Fruit fly (Drosophila melanogaster) whole organism: ENCODE measurements around the gene CG8003.

Experiments
- Dll ChIP-seq: fragments of >200 bp; optimal IDR thresholded peaks from 2 replicates; lab custom pipeline; 2017
- EcR ChIP-seq, 2 experiments: fragments of >200 bp; optimal IDR thresholded peaks; 2 replicates each; lab custom pipeline; 2017; ENCODE audit warnings: missing biosample characterization in 2 of 2, missing genetic modification characterization in 2 of 2, missing genetic modification reagents in 2 of 2
- pan ChIP-seq: fragments of >200 bp; optimal IDR thresholded peaks from 2 replicates; lab custom pipeline; 2017
- psq ChIP-seq: fragments of >200 bp; optimal IDR thresholded peaks from 2 replicates; lab custom pipeline; 2017
- usp ChIP-seq: fragments of >200 bp; optimal IDR thresholded peaks from 2 replicates; lab custom pipeline; 2017; ENCODE audit warnings: missing biosample characterization, missing genetic modification characterization, mixed read lengths

- TF ChIP-seq pan = no peak
- no peak for TF ChIP-seq psq (lab: Kevin White, UChicago)
- TF ChIP-seq usp (GFP tag; lab: Kevin White, UChicago) = no peak
- TF ChIP-seq Dll (lab: Kevin White, UChicago) = no peak
- no peak for TF ChIP-seq EcR (GFP tag; optimal IDR thresholded peaks at IDR 0.05; lab: Kevin White, UChicago)
Observed at dm6 chr3L:10674145-10674547, 12.9 kb downstream of the CG8003 start.
